Worm (Caenorhabditis elegans): ENCODE results near the gene Y55D5A.3.

DNA sequence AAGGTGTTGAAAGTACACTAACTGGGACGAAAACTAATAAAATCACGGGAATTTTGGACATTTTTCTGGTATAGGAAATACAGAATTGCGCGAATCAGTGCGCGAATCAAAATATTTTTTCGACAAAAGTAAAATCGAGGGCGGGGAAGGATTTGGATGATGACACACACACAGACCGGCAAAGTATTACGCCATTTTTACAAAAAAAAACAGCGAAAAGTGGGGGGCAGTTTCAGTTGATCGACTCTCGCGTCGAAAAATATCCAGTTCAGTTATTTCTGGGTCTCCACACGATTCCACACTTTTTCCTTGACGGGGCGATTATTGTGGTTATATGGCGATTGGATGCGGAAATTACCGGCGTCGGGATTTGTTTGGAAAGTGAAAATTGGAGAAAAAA, 29.5 kb downstream of the Y55D5A.3 start, which contains the start of gene H05C05.4:
- no peak for TF ChIP-seq T22C8.4 (GFP tag; IDR thresholded peaks at IDR 0.05)
- TF ChIP-seq tab-1 (GFP tag; IDR thresholded peaks at IDR 0.05), result no peak
- no peak for TF ChIP-seq cog-1 (tag; optimal IDR thresholded peaks at IDR 0.05)
- no peak for TF ChIP-seq med-1 (GFP tag; optimal IDR thresholded peaks at IDR 0.05; ENCODE audit: insufficient read depth)
- TF ChIP-seq flt-1 (GFP tag; IDR thresholded peaks at IDR 0.05), result no peak
- TF ChIP-seq ref-1 (GFP tag; conservative IDR thresholded peaks at IDR 0.05), result no peak
- TF ChIP-seq klf-2 (GFP tag; conservative IDR thresholded peaks at IDR 0.05), result no peak
- TF ChIP-seq ztf-29 (GFP tag; IDR thresholded peaks at IDR 0.05), result no peak
- TF ChIP-seq ztf-23 (GFP tag; IDR thresholded peaks at IDR 0.05), result no peak

Measured in whole organism, midembryonic.